Fruit fly (Drosophila melanogaster) whole organism, pupa: ENCODE results near the gene Sec10.

Experiments used
- CG10348 ChIP-seq: fragments of 200-800 bp; sonication (Bioruptor generic); IDR thresholded peaks from 2 replicates; pipeline ENCODE4 v1.3.6; 2022; ENCODE audit warnings: missing biosample characterization, missing genetic modification characterization
- CG12605 ChIP-seq: fragments of 200-800 bp; sonication (Bioruptor generic); IDR thresholded peaks from 2 replicates; pipeline ENCODE4 v1.3.6; 2022; ENCODE audit warnings: missing biosample characterization, missing genetic modification characterization
- CG13204 ChIP-seq: fragments of 200-800 bp; sonication (Bioruptor generic); optimal IDR thresholded peaks from 2 replicates; lab custom pipeline; 2018; ENCODE audit warnings: missing biosample characterization, mild to moderate bottlenecking, missing genetic modification characterization, moderate library complexity
- CG14655 ChIP-seq: fragments of 200-800 bp; sonication (Bioruptor generic); optimal IDR thresholded peaks from 3 replicates; lab custom pipeline; 2017; ENCODE audit warnings: mild to moderate bottlenecking, missing biosample characterization, missing genetic modification reagents, missing genetic modification characterization
- CG15710 ChIP-seq: fragments of 200-800 bp; sonication (Bioruptor generic); optimal IDR thresholded peaks from 2 replicates; lab custom pipeline; 2018; ENCODE audit warnings: missing biosample characterization, mild to moderate bottlenecking, missing genetic modification characterization, moderate library complexity
- CG17806 ChIP-seq: fragments of 200-800 bp; sonication (Bioruptor generic); optimal IDR thresholded peaks from 2 replicates; lab custom pipeline; 2018; ENCODE audit warnings: missing biosample characterization, mild to moderate bottlenecking, missing genetic modification characterization, moderate library complexity
- CG32121 ChIP-seq: fragments of 200-800 bp; sonication (Bioruptor generic); IDR thresholded peaks from 2 replicates; pipeline ENCODE4 v1.3.6; 2022; ENCODE audit warnings: missing biosample characterization, missing genetic modification characterization
- CG34367 ChIP-seq: fragments of 200-800 bp; sonication (Bioruptor generic); optimal IDR thresholded peaks from 2 replicates; lab custom pipeline; 2018; ENCODE audit warnings: missing biosample characterization, mild to moderate bottlenecking, missing genetic modification characterization
- CG4496 ChIP-seq: fragments of 200-800 bp; sonication (Bioruptor generic); IDR thresholded peaks from 3 replicates; pipeline ENCODE4 v1.3.6; 2022; ENCODE audit warnings: missing biosample characterization, missing genetic modification characterization
- CG8159 ChIP-seq: fragments of 200-800 bp; sonication (Bioruptor generic); optimal IDR thresholded peaks from 3 replicates; lab custom pipeline; 2018; ENCODE audit warnings: missing biosample characterization, mild to moderate bottlenecking, missing genetic modification characterization, moderate library complexity
- CG8301 ChIP-seq: fragments of 200-800 bp; sonication (Bioruptor generic); optimal IDR thresholded peaks from 2 replicates; lab custom pipeline; 2018; ENCODE audit warnings: missing biosample characterization, mild to moderate bottlenecking, missing genetic modification characterization
- CG9948 ChIP-seq: fragments of 200-800 bp; sonication (Bioruptor generic); optimal IDR thresholded peaks from 2 replicates; lab custom pipeline; 2018; ENCODE audit warnings: missing biosample characterization, mild to moderate bottlenecking, missing genetic modification characterization, moderate library complexity
- D1 ChIP-seq: fragments of 200-800 bp; sonication (Bioruptor generic); optimal IDR thresholded peaks from 2 replicates; lab custom pipeline; 2018; ENCODE audit warnings: missing biosample characterization, mild to moderate bottlenecking, missing genetic modification characterization, moderate library complexity
- EcR ChIP-seq: fragments of 200-800 bp; sonication (Bioruptor generic); optimal IDR thresholded peaks from 3 replicates; lab custom pipeline; 2019; ENCODE audit warnings: missing biosample characterization, missing genetic modification characterization, mild to moderate bottlenecking, moderate library complexity, missing genetic modification reagents
- Ets98B ChIP-seq: fragments of 200-800 bp; sonication (Bioruptor generic); IDR thresholded peaks from 2 replicates; pipeline ENCODE4 v1.3.6; 2022; ENCODE audit warnings: missing biosample characterization, missing genetic modification characterization
- Pif1A ChIP-seq: fragments of 200-800 bp; sonication (Bioruptor generic); optimal IDR thresholded peaks from 3 replicates; lab custom pipeline; 2016; ENCODE audit warnings: missing biosample characterization, missing genetic modification characterization
- Pif1B ChIP-seq: fragments of 200-800 bp; sonication (Bioruptor generic); optimal IDR thresholded peaks from 3 replicates; lab custom pipeline; 2016; ENCODE audit warnings: missing biosample characterization, missing genetic modification characterization
- Snoo ChIP-seq: fragments of 200-800 bp; sonication (Bioruptor generic); optimal IDR thresholded peaks from 3 replicates; lab custom pipeline; 2017; ENCODE audit warnings: missing biosample characterization, mild to moderate bottlenecking, missing genetic modification characterization, inconsistent platforms
- fd96Ca ChIP-seq: fragments of 200-800 bp; sonication (Bioruptor generic); IDR thresholded peaks from 3 replicates; pipeline ENCODE4 v1.3.6; 2022; ENCODE audit warnings: missing biosample characterization, missing genetic modification characterization
- gl ChIP-seq: fragments of 200-800 bp; sonication (Bioruptor generic); optimal IDR thresholded peaks from 2 replicates; lab custom pipeline; 2018; ENCODE audit warnings: missing biosample characterization, mild to moderate bottlenecking, missing genetic modification characterization
- rn ChIP-seq: fragments of 200-800 bp; sonication (Bioruptor generic); IDR thresholded peaks from 2 replicates; pipeline ENCODE4 v1.3.6; 2022; ENCODE audit warnings: missing biosample characterization, missing genetic modification characterization

Gene Sec10

dm6 chr3R:24151924-24152809, 17.5 kb downstream of the Sec10 start, which contains the start of the genes p38a and CG6178:
Gene p38a, minus strand, starts transcription at chr3R:24152321.
Gene CG6178, plus strand, starts transcription at chr3R:24152347.
- TF ChIP-seq CG9948 (tag; lab: Kevin White, UChicago) (peak; percentile 99), Snoo (tag; lab: Kevin White, UChicago) (peak; percentile 98), D1 (tag; lab: Kevin White, UChicago) (no peak), EcR (peak; percentile 63), Pif1B (GFP tag; lab: Kevin White, UChicago) (peak; percentile 97), CG4496 (peak; percentile 97), CG14655 (peak; percentile 99), gl (tag; lab: Kevin White, UChicago) (peak; percentile 74), CG8301 (tag; lab: Kevin White, UChicago) (peak; percentile 98), CG8159 (tag; lab: Kevin White, UChicago) (peak; percentile 99), Pif1A (GFP tag; lab: Kevin White, UChicago) (peak; percentile 91), fd96Ca (peak; percentile 95), CG34367 (peak; percentile 94), CG15710 (tag; lab: Kevin White, UChicago) (peak; percentile 99), CG13204 (GFP tag; lab: Kevin White, UChicago) (peak; percentile 89), CG10348 (GFP tag; lab: Robert Waterston, UW) (peak; percentile 91), CG12605 (GFP tag; lab: Robert Waterston, UW) (peak; percentile 89), CG32121 (GFP tag; lab: Robert Waterston, UW) (peak; percentile 98), CG17806 (tag; lab: Kevin White, UChicago) (peak; percentile 98), Ets98B (GFP tag; lab: Robert Waterston, UW) (peak; percentile 97), rn (GFP tag; lab: Robert Waterston, UW) (peak; percentile 97)

dm6 chr3R:24161173-24161811, 26.7 kb downstream of the Sec10 start, which contains the start of the genes Myo95E and TBC1d7:
Gene Myo95E, minus strand, starts transcription at chr3R:24161498.
Gene TBC1d7, plus strand, starts transcription at chr3R:24161727.
- TF ChIP-seq CG12605 (GFP tag; lab: Robert Waterston, UW) (peak; percentile 93), CG15710 (tag; lab: Kevin White, UChicago) (peak; percentile 92), gl (tag; lab: Kevin White, UChicago) (peak; percentile 75), CG9948 (tag; lab: Kevin White, UChicago) (peak; percentile 87), rn (GFP tag; lab: Robert Waterston, UW) (peak; percentile 85), CG32121 (GFP tag; lab: Robert Waterston, UW) (peak; percentile 94), CG8159 (tag; lab: Kevin White, UChicago) (peak; percentile 91), Pif1B (GFP tag; lab: Kevin White, UChicago) (peak; percentile 87), CG4496 (peak; percentile 94), CG13204 (GFP tag; lab: Kevin White, UChicago) (no peak), Pif1A (GFP tag; lab: Kevin White, UChicago) (no peak), EcR (peak; percentile 36), Snoo (tag; lab: Kevin White, UChicago) (peak; percentile 89), Ets98B (GFP tag; lab: Robert Waterston, UW) (peak; percentile 93), fd96Ca (peak; percentile 91), CG8301 (tag; lab: Kevin White, UChicago) (peak; percentile 85), D1 (tag; lab: Kevin White, UChicago) (no peak), CG17806 (tag; lab: Kevin White, UChicago) (peak; percentile 87), CG34367 (peak; percentile 84), CG14655 (no peak), CG10348 (GFP tag; lab: Robert Waterston, UW) (peak; percentile 86)

- no peak for TF ChIP-seq CG17806 (tag; lab: Kevin White, UChicago)
- no peak for TF ChIP-seq Snoo (tag; lab: Kevin White, UChicago)
- TF ChIP-seq Pif1B (GFP tag; lab: Kevin White, UChicago) = no peak
- TF ChIP-seq EcR = no peak
- TF ChIP-seq rn (GFP tag; lab: Robert Waterston, UW) = no peak
- no peak for TF ChIP-seq CG34367
- no peak for TF ChIP-seq CG9948 (tag; lab: Kevin White, UChicago)
- TF ChIP-seq Ets98B (GFP tag; lab: Robert Waterston, UW) = no peak
- TF ChIP-seq CG13204 (GFP tag; lab: Kevin White, UChicago) = no peak
- TF ChIP-seq CG10348 (GFP tag; lab: Robert Waterston, UW) = no peak
- TF ChIP-seq CG15710 (tag; lab: Kevin White, UChicago) = no peak
- TF ChIP-seq CG32121 (GFP tag; lab: Robert Waterston, UW) = no peak
- no peak for TF ChIP-seq CG8301 (tag; lab: Kevin White, UChicago)
- TF ChIP-seq CG8159 (tag; lab: Kevin White, UChicago) = no peak
- TF ChIP-seq CG4496 = no peak
- TF ChIP-seq Pif1A (GFP tag; lab: Kevin White, UChicago) = no peak
- no peak for TF ChIP-seq D1 (tag; lab: Kevin White, UChicago)
- no peak for TF ChIP-seq fd96Ca
- TF ChIP-seq gl (tag; lab: Kevin White, UChicago) = no peak
- no peak for TF ChIP-seq CG14655
- TF ChIP-seq, all 21 proteins: peak for 0
Measured at dm6 chr3R:24162774-24163555, 28.3 kb downstream of the Sec10 start, which contains the start of gene mRpS24. Gene mRpS24, minus strand, starts transcription at chr3R:24163545.
